Fruit fly (Drosophila melanogaster) whole organism, embryonic: ENCODE results near the gene Or7a.

Experiments used
- Atf-2 ChIP-seq: fragments of 200-800 bp; sonication (Bioruptor generic); optimal IDR thresholded peaks from 2 replicates; lab custom pipeline; 2016; ENCODE audit warnings: missing biosample characterization, missing genetic modification characterization
- CG10147 ChIP-seq: fragments of 200-800 bp; sonication (Bioruptor generic); optimal IDR thresholded peaks from 2 replicates; lab custom pipeline; 2019; ENCODE audit warnings: missing biosample characterization, mild to moderate bottlenecking, missing genetic modification characterization, moderate library complexity
- CG10565 ChIP-seq: fragments of 200-800 bp; sonication (Bioruptor generic); optimal IDR thresholded peaks from 3 replicates; lab custom pipeline; 2016; ENCODE audit warnings: missing biosample characterization, mild to moderate bottlenecking, missing genetic modification characterization
- CG12104 ChIP-seq: fragments of 200-800 bp; sonication (Bioruptor generic); optimal IDR thresholded peaks from 3 replicates; lab custom pipeline; 2016; ENCODE audit warnings: missing biosample characterization, missing genetic modification characterization
- CG12219 ChIP-seq: fragments of 200-800 bp; sonication (Bioruptor generic); optimal IDR thresholded peaks from 3 replicates; lab custom pipeline; 2018; ENCODE audit warnings: missing biosample characterization, mild to moderate bottlenecking, missing genetic modification characterization
- CG14441 ChIP-seq: fragments of 200-800 bp; sonication (Bioruptor generic); IDR thresholded peaks from 2 replicates; pipeline ENCODE4 v1.3.6; 2022; ENCODE audit warnings: missing biosample characterization, missing genetic modification characterization
- CG15514 ChIP-seq: fragments of 200-800 bp; sonication (Bioruptor generic); optimal IDR thresholded peaks from 3 replicates; lab custom pipeline; 2017; ENCODE audit warnings: missing biosample characterization, missing genetic modification characterization, mild to moderate bottlenecking, moderate library complexity, missing genetic modification reagents
- CG16779 ChIP-seq: fragments of 200-800 bp; sonication (Bioruptor generic); IDR thresholded peaks from 2 replicates; pipeline ENCODE4 v1.3.6; 2022; ENCODE audit warnings: missing biosample characterization, missing genetic modification characterization
- CG17328 ChIP-seq: fragments of 200-800 bp; sonication (Bioruptor generic); IDR thresholded peaks from 2 replicates; pipeline ENCODE4 v1.3.6; 2022; ENCODE audit warnings: missing biosample characterization, missing genetic modification characterization
- CG17361 ChIP-seq: fragments of 200-800 bp; sonication (Bioruptor generic); IDR thresholded peaks from 3 replicates; pipeline ENCODE4 v1.3.6; 2022; ENCODE audit warnings: missing biosample characterization, missing genetic modification characterization
- CG17829 ChIP-seq: fragments of 200-800 bp; optimal IDR thresholded peaks from 2 replicates; lab custom pipeline; 2019; ENCODE audit warnings: missing biosample characterization, mild to moderate bottlenecking, missing genetic modification characterization, moderate library complexity
- CG18764 ChIP-seq: fragments of 200-800 bp; sonication (Bioruptor generic); optimal IDR thresholded peaks from 3 replicates; lab custom pipeline; 2016; ENCODE audit warnings: missing biosample characterization, missing genetic modification characterization
- CG2199 ChIP-seq: fragments of 200-800 bp; sonication (Bioruptor generic); IDR thresholded peaks from 3 replicates; pipeline ENCODE4 v1.3.6; 2022; ENCODE audit warnings: missing biosample characterization, missing genetic modification characterization
- CG2712 ChIP-seq: fragments of 200-800 bp; optimal IDR thresholded peaks from 3 replicates; lab custom pipeline; 2019; ENCODE audit warnings: missing biosample characterization, mild to moderate bottlenecking, missing genetic modification characterization, moderate library complexity
- CG31365 ChIP-seq: fragments of 200-800 bp; sonication (Bioruptor generic); optimal IDR thresholded peaks from 2 replicates; lab custom pipeline; 2018; ENCODE audit warnings: missing biosample characterization, mild to moderate bottlenecking, missing genetic modification characterization
- CG33213 ChIP-seq: fragments of 200-800 bp; sonication (Bioruptor generic); optimal IDR thresholded peaks from 3 replicates; lab custom pipeline; 2016; ENCODE audit warnings: missing biosample characterization, missing genetic modification characterization
- CG33557 ChIP-seq: fragments of 200-800 bp; sonication (Bioruptor generic); optimal IDR thresholded peaks from 2 replicates; lab custom pipeline; 2019; ENCODE audit warnings: missing biosample characterization, mild to moderate bottlenecking, missing genetic modification characterization, moderate library complexity
- CG3995 ChIP-seq: fragments of 200-800 bp; sonication (Bioruptor generic); optimal IDR thresholded peaks from 3 replicates; lab custom pipeline; 2016; ENCODE audit warnings: missing biosample characterization, missing genetic modification characterization
- CG42726 ChIP-seq: fragments of 200-800 bp; sonication (Bioruptor generic); IDR thresholded peaks from 2 replicates; pipeline ENCODE4 v1.3.6; 2022; ENCODE audit warnings: missing biosample characterization, missing genetic modification characterization; ENCODE audit not compliant: partially characterized antibody
- CG4360 ChIP-seq: fragments of 200-800 bp; sonication (Bioruptor generic); IDR thresholded peaks from 2 replicates; pipeline ENCODE4 v1.3.6; 2022; ENCODE audit warnings: missing biosample characterization, missing genetic modification characterization
- CG6689 ChIP-seq: fragments of 200-800 bp; sonication (Bioruptor generic); IDR thresholded peaks from 2 replicates; pipeline ENCODE4 v1.3.6; 2022; ENCODE audit warnings: missing biosample characterization, missing genetic modification characterization
- CG6791 ChIP-seq: fragments of 200-800 bp; sonication (Bioruptor generic); IDR thresholded peaks from 3 replicates; pipeline ENCODE4 v1.3.6; 2022; ENCODE audit warnings: missing biosample characterization, missing genetic modification characterization; ENCODE audit not compliant: partially characterized antibody
- CG9727 ChIP-seq: fragments of 200-800 bp; sonication (Bioruptor generic); optimal IDR thresholded peaks from 3 replicates; lab custom pipeline; 2017; ENCODE audit warnings: missing biosample characterization, mild to moderate bottlenecking, missing genetic modification characterization
- D19A ChIP-seq: fragments of 200-800 bp; optimal IDR thresholded peaks from 3 replicates; lab custom pipeline; 2019; ENCODE audit warnings: missing biosample characterization, mild to moderate bottlenecking, missing genetic modification characterization, moderate library complexity
- Ets65A ChIP-seq: fragments of 200-800 bp; sonication (Bioruptor generic); peaks from one replicate; lab custom pipeline; 2016; ENCODE audit warnings: missing biosample characterization, missing genetic modification characterization
- Fer2 ChIP-seq: fragments of 200-800 bp; sonication (Bioruptor generic); optimal IDR thresholded peaks from 2 replicates; lab custom pipeline; 2018; ENCODE audit warnings: missing biosample characterization, mild to moderate bottlenecking, missing genetic modification characterization, moderate library complexity
- Fer3 ChIP-seq: fragments of 200-800 bp; sonication (Bioruptor generic); optimal IDR thresholded peaks from 2 replicates; lab custom pipeline; 2018; ENCODE audit warnings: missing biosample characterization, mild to moderate bottlenecking, missing genetic modification characterization, moderate library complexity
- Hr3 ChIP-seq: fragments of 200-800 bp; sonication (Bioruptor generic); optimal IDR thresholded peaks from 3 replicates; lab custom pipeline; 2016; ENCODE audit warnings: missing biosample characterization, missing genetic modification characterization
- Hr39 ChIP-seq: fragments of >200 bp; optimal IDR thresholded peaks from 2 replicates; lab custom pipeline; 2017
- Hsf ChIP-seq: fragments of 200-800 bp; sonication (Bioruptor generic); optimal IDR thresholded peaks from 3 replicates; lab custom pipeline; 2016; ENCODE audit warnings: missing biosample characterization, missing genetic modification characterization
- Lhr ChIP-seq: fragments of 200-800 bp; sonication (Bioruptor generic); optimal IDR thresholded peaks from 3 replicates; lab custom pipeline; 2017; ENCODE audit warnings: mild to moderate bottlenecking, missing biosample characterization, missing genetic modification reagents, missing genetic modification characterization
- Xrp1 ChIP-seq: fragments of 200-800 bp; sonication (Bioruptor generic); IDR thresholded peaks from 2 replicates; pipeline ENCODE4 v1.3.6; 2022; ENCODE audit warnings: missing biosample characterization, missing genetic modification characterization
- bowl ChIP-seq: fragments of 200-800 bp; sonication (Bioruptor generic); IDR thresholded peaks from 2 replicates; pipeline ENCODE4 v1.3.6; 2022; ENCODE audit warnings: missing biosample characterization, missing genetic modification characterization
- cato ChIP-seq: fragments of 200-800 bp; sonication (Bioruptor generic); optimal IDR thresholded peaks from 2 replicates; lab custom pipeline; 2016; ENCODE audit warnings: missing biosample characterization, missing genetic modification characterization, borderline replicate concordance
- caup ChIP-seq: fragments of 200-800 bp; sonication (Bioruptor generic); optimal IDR thresholded peaks from 3 replicates; lab custom pipeline; 2017; ENCODE audit warnings: missing biosample characterization, mild to moderate bottlenecking, missing genetic modification characterization, moderate library complexity; ENCODE audit not compliant: severe bottlenecking
- chn ChIP-seq: fragments of 200-800 bp; sonication (Bioruptor generic); optimal IDR thresholded peaks from 2 replicates; lab custom pipeline; 2016; ENCODE audit warnings: missing biosample characterization, missing genetic modification characterization
- corto ChIP-seq: fragments of 200-800 bp; sonication (Bioruptor generic); optimal IDR thresholded peaks from 2 replicates; lab custom pipeline; 2016; ENCODE audit warnings: missing biosample characterization, mild to moderate bottlenecking, missing genetic modification characterization, moderate library complexity
- hb ChIP-seq: fragments of 200-800 bp; sonication (Bioruptor generic); IDR thresholded peaks from 3 replicates; pipeline ENCODE4 v1.3.6; 2022; ENCODE audit warnings: missing biosample characterization, missing genetic modification characterization; ENCODE audit not compliant: partially characterized antibody
- hbn ChIP-seq: fragments of 200-800 bp; sonication (Bioruptor generic); IDR thresholded peaks from 2 replicates; pipeline ENCODE4 v1.3.6; 2022; ENCODE audit warnings: missing biosample characterization, missing genetic modification characterization; ENCODE audit not compliant: partially characterized antibody
- ind ChIP-seq: fragments of 200-800 bp; sonication (Bioruptor generic); optimal IDR thresholded peaks from 3 replicates; lab custom pipeline; 2016; ENCODE audit warnings: missing biosample characterization, missing genetic modification characterization
- ken ChIP-seq: fragments of 200-800 bp; sonication (Bioruptor generic); IDR thresholded peaks from 3 replicates; pipeline ENCODE4 v1.3.6; 2022; ENCODE audit warnings: missing biosample characterization, missing genetic modification characterization
- klu ChIP-seq: fragments of 200-800 bp; sonication (Bioruptor generic); IDR thresholded peaks from 2 replicates; pipeline ENCODE4 v1.3.6; 2022; ENCODE audit warnings: missing biosample characterization, missing genetic modification characterization
- maf-S ChIP-seq: fragments of 200-800 bp; sonication (Bioruptor generic); optimal IDR thresholded peaks from 2 replicates; lab custom pipeline; 2016; ENCODE audit warnings: missing biosample characterization, missing genetic modification characterization
- mam ChIP-seq: fragments of 200-800 bp; sonication (Bioruptor generic); optimal IDR thresholded peaks from 3 replicates; lab custom pipeline; 2016; ENCODE audit warnings: missing biosample characterization, missing genetic modification characterization
- psq ChIP-seq: fragments of 200-800 bp; sonication (Bioruptor generic); optimal IDR thresholded peaks from 2 replicates; lab custom pipeline; 2017; ENCODE audit warnings: missing biosample characterization, missing genetic modification characterization
- pum ChIP-seq: fragments of 200-800 bp; sonication (Bioruptor generic); optimal IDR thresholded peaks from 2 replicates; lab custom pipeline; 2016; ENCODE audit warnings: missing biosample characterization, missing genetic modification characterization
- tgo ChIP-seq: fragments of 200-800 bp; sonication (Bioruptor generic); IDR thresholded peaks from 3 replicates; pipeline ENCODE4 v1.3.6; 2022; ENCODE audit warnings: missing biosample characterization, missing genetic modification characterization
- tup ChIP-seq: fragments of 200-800 bp; sonication (Bioruptor generic); optimal IDR thresholded peaks from 2 replicates; lab custom pipeline; 2016; ENCODE audit warnings: missing biosample characterization, mild to moderate bottlenecking, missing genetic modification characterization, moderate library complexity
- wdn ChIP-seq: fragments of 200-800 bp; sonication (Bioruptor generic); IDR thresholded peaks from 2 replicates; pipeline ENCODE4 v1.3.6; 2022; ENCODE audit warnings: missing biosample characterization, missing genetic modification characterization

Or7a gene

DNA sequence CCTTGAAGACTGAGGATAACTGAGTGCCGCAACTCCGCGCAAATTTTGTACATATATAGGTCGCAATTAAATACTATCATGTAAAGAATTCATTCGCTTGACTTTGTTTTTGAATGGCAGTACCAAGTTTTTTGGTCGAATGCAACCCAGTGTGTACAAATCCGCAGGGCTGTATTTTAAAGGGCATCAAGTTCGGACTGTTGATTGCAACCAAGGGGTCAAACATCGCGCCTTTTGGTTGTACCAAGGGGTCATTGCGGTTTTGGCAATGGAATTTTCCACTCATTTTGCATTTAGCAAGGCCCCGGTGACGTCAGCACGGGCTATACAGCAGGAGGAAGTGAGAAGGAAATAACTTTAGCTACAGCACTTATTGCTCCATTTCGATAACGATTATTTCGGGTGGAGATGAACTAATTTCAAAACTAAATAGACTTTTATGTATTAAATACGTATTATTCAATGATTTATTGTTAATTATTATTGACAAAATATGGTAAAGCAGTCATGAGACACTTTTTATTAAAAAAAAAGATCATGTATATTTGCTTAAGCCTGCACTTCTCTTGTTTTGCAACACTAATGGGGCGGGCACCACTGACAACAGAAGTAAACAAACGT lies 33.7 kb downstream of the Or7a start, which contains the start of gene CG10958 (continued):
- TF ChIP-seq Hr3 (GFP tag; lab: Kevin White, UChicago) (peak; percentile 49), CG33557 (GFP tag; lab: Kevin White, UChicago) (peak; percentile 20), Fer3 (tag; lab: Kevin White, UChicago) (peak; percentile 49), tup (peak; percentile 20), D19A (tag; lab: Kevin White, UChicago) (peak; percentile 1), CG2199 (no peak), CG9727 (GFP tag; lab: Kevin White, UChicago) (peak; percentile 57), bowl (GFP tag; lab: Robert Waterston, UW) (no peak), CG16779 (GFP tag; lab: Robert Waterston, UW) (no peak), CG12104 (GFP tag; lab: Kevin White, UChicago) (no peak), chn (GFP tag; lab: Kevin White, UChicago) (peak; percentile 26), psq (GFP tag; lab: Kevin White, UChicago) (peak; percentile 1), CG18764 (GFP tag; lab: Kevin White, UChicago) (peak; percentile 48), caup (peak; percentile 56), CG15514 (GFP tag; lab: Kevin White, UChicago) (peak; percentile 85), CG6689 (GFP tag; lab: Robert Waterston, UW) (peak; percentile 64; the same call in 1 of the 2 replicates), Lhr (no peak), Xrp1 (peak; percentile 70), corto (GFP tag; lab: Kevin White, UChicago) (no peak), CG6791 (GFP tag; lab: Robert Waterston, UW) (0 out of 3 replicates have a peak, but pooled peaks have one; percentile 31), CG10565 (GFP tag; lab: Kevin White, UChicago) (no peak), CG42726 (GFP tag; lab: Robert Waterston, UW) (no peak), pum (GFP tag; lab: Kevin White, UChicago) (peak; percentile 7), CG17328 (peak; percentile 55; the same call in 1 of the 2 replicates), CG31365 (no peak), maf-S (GFP tag; lab: Kevin White, UChicago) (peak; percentile 4), CG17361 (GFP tag; lab: Robert Waterston, UW) (peak; percentile 65; the same call in 2 of the 3 replicates), hbn (GFP tag; lab: Robert Waterston, UW) (peak; percentile 32; the same call in 1 of the 2 replicates), wdn (0 out of 2 replicates have a peak, but pooled peaks have one; percentile 27), mam (GFP tag; lab: Kevin White, UChicago) (peak; percentile 53), Fer2 (tag; lab: Kevin White, UChicago) (peak; percentile 18)

dm6 chrX:8129204-8129997 lies 36.1 kb downstream of the Or7a start, which contains the start of gene CG2116:
Gene CG2116 (plus strand): TSS chrX:8129812.
- no peak for TF ChIP-seq Hr39 (lab: Kevin White, UChicago)
- TF ChIP-seq tgo (GFP tag; lab: Robert Waterston, UW), result no peak
- TF ChIP-seq CG12219 (GFP tag; lab: Kevin White, UChicago), result no peak
- no peak for TF ChIP-seq CG33213
- no peak for TF ChIP-seq CG14441 (GFP tag; lab: Robert Waterston, UW)
- TF ChIP-seq ken (GFP tag; lab: Robert Waterston, UW), result no peak
- TF ChIP-seq CG17829 (tag; lab: Kevin White, UChicago), result peak; percentile 3
- TF ChIP-seq Hsf (GFP tag; lab: Kevin White, UChicago), result no peak
- TF ChIP-seq CG3995 (GFP tag; lab: Kevin White, UChicago), result peak; percentile 46
- TF ChIP-seq CG10565 (GFP tag; lab: Kevin White, UChicago), result no peak
- peak; percentile 70 for TF ChIP-seq Ets65A
- TF ChIP-seq hb (GFP tag; lab: Robert Waterston, UW), result no peak
- no peak for TF ChIP-seq CG2712 (tag; lab: Kevin White, UChicago)
- peak; percentile 54 for TF ChIP-seq CG4360
- TF ChIP-seq ind, result no peak
- TF ChIP-seq CG18764 (GFP tag; lab: Kevin White, UChicago), result no peak
- no peak for TF ChIP-seq cato
- TF ChIP-seq Atf-2 (GFP tag; lab: Kevin White, UChicago), result no peak
- no peak for TF ChIP-seq CG10147 (GFP tag; lab: Kevin White, UChicago)
- no peak for TF ChIP-seq klu (GFP tag; lab: Robert Waterston, UW)
